Worm (Caenorhabditis elegans) whole organism, L1 larva: ENCODE results near the gene prdx-3.

Experiments used
- alr-1 ChIP-seq: fragments of 200-800 bp; sonication (Bioruptor generic); optimal IDR thresholded peaks from 2 replicates; lab custom pipeline; 2018; ENCODE audit warnings: borderline replicate concordance, mild to moderate bottlenecking, missing genetic modification characterization, missing compliant biosample characterization
- efl-1 ChIP-seq, 4 experiments: fragments of 150-350 bp; optimal IDR thresholded peaks in 3 of 4; peaks in 1 of 4; 1 replicate in 1 of 4; 2 replicates in 3 of 4; lab custom pipeline; 2014; ENCODE audit warnings: missing biosample characterization in 2 of 4, missing genetic modification characterization in 2 of 4, missing genetic modification reagents in 2 of 4
- mep-1 ChIP-seq: fragments of 150-350 bp; optimal IDR thresholded peaks from 2 replicates; lab custom pipeline; 2014; ENCODE audit warnings: missing biosample characterization, missing genetic modification characterization
- nhr-11 ChIP-seq: fragments of 150-350 bp; optimal IDR thresholded peaks from 2 replicates; lab custom pipeline; 2014; ENCODE audit warnings: missing biosample characterization, missing genetic modification characterization
- nhr-12 ChIP-seq: sonication (generic microtip); optimal IDR thresholded peaks from 2 replicates; lab custom pipeline; 2017; ENCODE audit warnings: missing biosample characterization, missing genetic modification characterization
- skn-1 ChIP-seq: fragments of 150-350 bp; optimal IDR thresholded peaks from 2 replicates; lab custom pipeline; 2014; ENCODE audit warnings: missing biosample characterization, missing genetic modification characterization
- unc-62 ChIP-seq: fragments of 150-350 bp; optimal IDR thresholded peaks from 2 replicates; lab custom pipeline; 2014; ENCODE audit warnings: missing biosample characterization, missing genetic modification reagents, missing genetic modification characterization

- TF ChIP-seq nhr-11 (no peak), unc-62 (no peak), efl-1 (optimal IDR thresholded peaks at IDR 0.05; lab: Kevin White, UChicago) (no peak), efl-1 (GFP tag; optimal IDR thresholded peaks at IDR 0.05 in 1 of 2; lab: Kevin White, UChicago) (no peak), nhr-12 (tag; lab: Kevin White, UChicago) (no peak), alr-1 (tag; lab: Kevin White, UChicago) (no peak), skn-1 (tag; lab: Kevin White, UChicago) (no peak), mep-1 (tag; lab: Kevin White, UChicago) (no peak)
Observed at ce11 chrIII:4367649-4368048, 39.6 kb upstream of the prdx-3 start, which contains the start of gene ckb-2.
